Fruit fly (Drosophila melanogaster): ENCODE results near the gene nau.
A peak's percentile ranks its signal among the peaks of the same experiment; 100 is the strongest.

nau gene

DNA sequence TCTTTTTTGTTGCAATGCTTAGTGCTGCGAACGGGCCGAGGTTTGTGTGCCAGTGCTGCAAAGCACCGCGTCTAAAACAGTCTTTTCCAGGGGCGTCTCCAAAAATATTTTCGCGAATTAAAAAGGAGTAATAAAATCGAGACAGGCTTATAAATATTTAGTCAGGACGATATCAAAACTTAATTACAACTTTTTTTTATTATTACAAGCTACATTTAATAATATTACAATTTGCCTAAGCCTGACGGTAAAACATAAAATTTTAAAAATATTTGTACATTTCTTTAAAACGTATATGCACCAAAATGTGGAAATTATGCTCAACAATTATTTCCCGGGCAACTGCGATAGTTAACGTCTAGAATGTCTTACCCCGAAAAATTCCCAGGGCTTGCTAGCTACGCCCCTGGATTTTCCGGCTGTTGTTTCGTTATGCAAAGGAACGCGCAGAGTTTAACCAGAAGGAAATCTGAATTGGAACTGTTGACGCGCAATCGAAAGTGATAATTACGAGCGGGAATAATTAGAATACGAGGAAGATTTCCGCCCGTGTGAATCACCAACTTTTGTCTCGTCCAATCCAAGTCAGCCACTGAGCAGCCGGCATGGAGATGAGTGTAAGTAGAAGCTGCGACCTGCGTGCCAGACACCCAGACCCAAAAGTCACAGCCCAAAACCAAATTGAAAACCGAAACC, 39.9 kb upstream of the nau start, which contains the start of the genes PTPMT1 and Hrd3 (continued):
- TF ChIP-seq CG8119 (GFP tag; IDR thresholded peaks at IDR 0.05) (peak; percentile 97), Hr4 (GFP tag; optimal IDR thresholded peaks at IDR 0.05) (peak; percentile 99), fd59A (GFP tag; optimal IDR thresholded peaks at IDR 0.05) (peak; percentile 99), CG3919 (GFP tag; optimal IDR thresholded peaks at IDR 0.05) (peak; percentile 99), CG7368 (GFP tag; optimal IDR thresholded peaks at IDR 0.05) (peak; percentile 97), CG6163 (GFP tag; IDR thresholded peaks at IDR 0.05) (peak; percentile 93), CG8319 (GFP tag; optimal IDR thresholded peaks at IDR 0.05) (peak; percentile 98), acj6 (GFP tag; optimal IDR thresholded peaks at IDR 0.05) (peak; percentile 99), cyc (GFP tag; optimal IDR thresholded peaks at IDR 0.05) (peak; percentile 99), Eip78C (GFP tag) (peak; percentile 100)

DNA sequence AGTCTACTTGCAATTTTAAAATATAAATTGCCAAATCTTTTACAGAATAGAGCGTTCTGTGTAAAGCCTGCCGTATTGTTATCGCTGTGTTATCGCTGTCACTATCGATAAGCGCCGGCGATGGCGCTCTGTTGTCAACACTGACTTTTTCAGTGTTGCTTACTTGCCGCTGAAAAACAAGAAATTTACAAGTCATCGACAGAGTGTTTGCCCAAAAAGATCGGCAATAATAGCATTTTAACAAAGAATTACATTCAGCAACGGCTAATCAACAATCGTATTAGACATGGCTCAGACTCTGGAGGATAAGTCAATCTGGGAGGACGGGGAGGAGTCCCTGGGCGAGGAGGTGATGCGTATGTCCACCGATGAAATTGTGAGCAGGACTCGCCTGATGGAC, 34.6 kb upstream of the nau start, which contains the start of the genes RanBP3 and Rpt5:
Gene RanBP3, minus strand, starts transcription at position 107 of the 400 bp plus-strand sequence.
Gene Rpt5, plus strand, starts transcription at position 149 of the 400 bp plus-strand sequence.
- TF ChIP-seq CG31627 (GFP tag; optimal IDR thresholded peaks at IDR 0.05) = peak; percentile 66
- peak; percentile 18 for TF ChIP-seq CG1621 (tag; optimal IDR thresholded peaks at IDR 0.05)
- TF ChIP-seq Eip93F (GFP tag; optimal IDR thresholded peaks at IDR 0.05) = no peak
- TF ChIP-seq CG3032 (tag; optimal IDR thresholded peaks at IDR 0.05) = peak; percentile 12
- no peak for TF ChIP-seq CG16779 (tag; optimal IDR thresholded peaks at IDR 0.05)
- no peak for TF ChIP-seq CG6792 (GFP tag; optimal IDR thresholded peaks at IDR 0.05)
- no peak for TF ChIP-seq Ets21C (GFP tag; optimal IDR thresholded peaks at IDR 0.05)
- peak; percentile 16; the same call in 1 of the 3 replicates for TF ChIP-seq CG6163 (GFP tag; IDR thresholded peaks at IDR 0.05)
- TF ChIP-seq eg (GFP tag; IDR thresholded peaks at IDR 0.05) = peak; percentile 35; the same call in 1 of the 3 replicates
- TF ChIP-seq achi (GFP tag; optimal IDR thresholded peaks at IDR 0.05) = no peak
- TF ChIP-seq svp (GFP tag) = no peak
- peak; percentile 69 for TF ChIP-seq topi (GFP tag; optimal IDR thresholded peaks at IDR 0.05)
- TF ChIP-seq fd59A (GFP tag; optimal IDR thresholded peaks at IDR 0.05) = no peak
- TF ChIP-seq CG6854 (GFP tag; optimal IDR thresholded peaks at IDR 0.05) = peak; percentile 50
- peak; percentile 77 for TF ChIP-seq esn (GFP tag; optimal IDR thresholded peaks at IDR 0.05)
- no peak for TF ChIP-seq CG8319 (GFP tag; optimal IDR thresholded peaks at IDR 0.05)
- TF ChIP-seq spab (GFP tag; optimal IDR thresholded peaks at IDR 0.05) = no peak
- no peak for TF ChIP-seq CG6276 (GFP tag; optimal IDR thresholded peaks at IDR 0.05)
- no peak for TF ChIP-seq CG32006 (GFP tag; optimal IDR thresholded peaks at IDR 0.05)
- peak; percentile 62 for TF ChIP-seq lz (GFP tag; optimal IDR thresholded peaks at IDR 0.05)
- no peak for TF ChIP-seq dac (GFP tag; optimal IDR thresholded peaks at IDR 0.05)
- TF ChIP-seq Sox102F (GFP tag; optimal IDR thresholded peaks at IDR 0.05) = no peak
- no peak for TF ChIP-seq dsx (GFP tag; optimal IDR thresholded peaks at IDR 0.05; ENCODE audit: poor library complexity, severe bottlenecking)
- no peak for TF ChIP-seq CG34406 (GFP tag; optimal IDR thresholded peaks at IDR 0.05)
- no peak for TF ChIP-seq Sox15 (GFP tag; optimal IDR thresholded peaks at IDR 0.05)
- peak; percentile 78 for TF ChIP-seq Sox14 (GFP tag; optimal IDR thresholded peaks at IDR 0.05)
- no peak for TF ChIP-seq CG8119 (GFP tag; IDR thresholded peaks at IDR 0.05)
- TF ChIP-seq CG3919 (GFP tag; optimal IDR thresholded peaks at IDR 0.05) = no peak
- peak; percentile 65 for TF ChIP-seq cyc (GFP tag; optimal IDR thresholded peaks at IDR 0.05)
- TF ChIP-seq CG7368 (GFP tag; optimal IDR thresholded peaks at IDR 0.05) = no peak
- TF ChIP-seq Hr38 (GFP tag; optimal IDR thresholded peaks at IDR 0.05) = no peak
- TF ChIP-seq Ets96B (tag; optimal IDR thresholded peaks at IDR 0.05) = no peak
- TF ChIP-seq OdsH (GFP tag; optimal IDR thresholded peaks at IDR 0.05) = no peak
- TF ChIP-seq Eip78C (GFP tag) = no peak

dm6 chr3R:23747446-23747845, 29.3 kb upstream of the nau start:
- TF ChIP-seq dac (GFP tag; optimal IDR thresholded peaks at IDR 0.05) (no peak), fkh (GFP tag; optimal IDR thresholded peaks at IDR 0.05) (peak; percentile 74)
